Worm (Caenorhabditis elegans) whole organism, mixed stage, embryonic: ENCODE measurements around the gene smgl-2.

Experiments
- blmp-1 ChIP-seq: fragments of 150-350 bp; optimal IDR thresholded peaks from 2 replicates; lab custom pipeline; 2014; ENCODE audit warnings: missing biosample characterization, missing genetic modification characterization
- lsy-2 ChIP-seq: fragments of 150-350 bp; optimal IDR thresholded peaks from 2 replicates; lab custom pipeline; 2014; ENCODE audit warnings: missing biosample characterization, missing genetic modification characterization
- nhr-28 ChIP-seq: fragments of 150-350 bp; optimal IDR thresholded peaks from 2 replicates; lab custom pipeline; 2014; ENCODE audit warnings: missing biosample characterization, missing genetic modification characterization
- nhr-76 ChIP-seq: sonication (generic microtip); optimal IDR thresholded peaks from 2 replicates; lab custom pipeline; 2017; ENCODE audit warnings: missing biosample characterization, missing genetic modification characterization
- sem-2 ChIP-seq: fragments of 200-800 bp; sonication (Bioruptor generic); optimal IDR thresholded peaks from 2 replicates; lab custom pipeline; 2018; ENCODE audit warnings: mild to moderate bottlenecking, missing genetic modification characterization, missing compliant biosample characterization
- tbx-8 ChIP-seq: fragments of 200-800 bp; sonication (Bioruptor generic); optimal IDR thresholded peaks from 2 replicates; lab custom pipeline; 2018; ENCODE audit warnings: mild to moderate bottlenecking, missing genetic modification characterization, moderate library complexity, missing compliant biosample characterization
- unc-39 ChIP-seq: fragments of 150-350 bp; optimal IDR thresholded peaks from 2 replicates; lab custom pipeline; 2014; ENCODE audit warnings: missing biosample characterization, missing genetic modification characterization
- ztf-11 ChIP-seq: fragments of 150-350 bp; optimal IDR thresholded peaks from 2 replicates; lab custom pipeline; 2014; ENCODE audit warnings: missing biosample characterization, missing genetic modification characterization

DNA sequence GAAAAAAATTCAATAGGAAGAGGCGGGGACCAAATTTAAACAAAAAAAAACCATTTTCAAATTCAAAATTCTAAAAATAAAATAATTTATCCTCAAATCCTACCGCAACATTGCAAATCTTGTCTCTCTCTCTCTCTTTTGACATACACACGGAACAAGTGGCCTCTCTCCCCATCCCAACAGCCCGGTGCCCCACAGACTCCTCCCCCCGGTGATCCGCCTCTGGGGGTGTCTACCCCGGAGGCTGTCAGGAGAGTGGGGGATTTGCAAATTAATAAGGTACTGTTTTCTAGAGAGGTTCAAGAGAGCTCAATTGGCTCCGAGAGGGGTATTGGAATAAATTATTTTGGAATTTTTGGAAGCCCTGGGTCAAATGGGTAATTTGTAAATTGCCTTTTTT lies 41.8 kb downstream of the smgl-2 start:
- TF ChIP-seq ztf-11 (tag; lab: Kevin White, UChicago), result no peak
- no peak for TF ChIP-seq unc-39 (tag; lab: Kevin White, UChicago)
- no peak for TF ChIP-seq sem-2
- no peak for TF ChIP-seq nhr-76 (tag; lab: Kevin White, UChicago)
- no peak for TF ChIP-seq nhr-28 (tag; lab: Kevin White, UChicago)
- TF ChIP-seq tbx-8 (GFP tag; lab: Kevin White, UChicago), result no peak
- TF ChIP-seq lsy-2 (tag; lab: Kevin White, UChicago), result no peak
- no peak for TF ChIP-seq blmp-1
